Fruit fly (Drosophila melanogaster): Measurements from ENCODE around the gene Bdbt.
A peak's percentile ranks its signal among the peaks of the same experiment; 100 is the strongest.

Gene Bdbt

DNA sequence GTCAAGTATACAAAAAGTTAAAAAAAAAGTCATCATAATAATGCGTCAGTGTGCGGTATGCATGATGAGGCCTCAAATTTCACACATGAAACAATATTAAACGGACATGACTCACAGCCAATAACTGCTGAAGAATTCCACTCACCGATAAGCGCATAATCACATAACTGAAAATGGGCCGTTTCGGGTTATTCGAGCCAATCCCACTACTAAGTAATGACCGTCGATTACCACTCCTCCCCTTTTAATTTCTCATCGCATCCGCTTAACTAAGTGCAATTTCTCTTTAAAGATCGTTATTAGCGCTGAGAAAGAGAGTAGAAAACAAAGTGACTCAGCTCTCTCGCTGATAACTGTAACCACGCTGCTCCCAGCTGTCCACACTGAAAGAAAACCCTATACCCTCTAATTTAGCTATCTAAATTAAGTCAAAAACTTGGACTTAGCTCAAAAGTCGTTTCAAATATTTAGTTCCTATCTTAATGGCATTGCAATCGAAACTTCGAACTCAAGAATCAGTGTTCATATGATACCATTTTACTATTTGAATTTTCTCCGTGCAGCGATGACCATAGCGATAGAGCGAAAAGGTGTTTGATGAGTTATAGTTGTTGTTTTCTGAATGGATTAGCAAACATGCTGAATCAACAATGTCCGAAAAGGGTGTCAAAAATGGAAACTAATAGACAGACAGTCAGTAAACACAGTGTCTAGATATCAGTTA is 5.8 kb downstream of the Bdbt start (continued):
- TF ChIP-seq HmgZ (tag; optimal IDR thresholded peaks at IDR 0.05), result peak; percentile 91
- no peak for TF ChIP-seq BEAF-32 (GFP tag; optimal IDR thresholded peaks at IDR 0.05)
- TF ChIP-seq PHDP (tag; optimal IDR thresholded peaks at IDR 0.05), result peak; percentile 93
- TF ChIP-seq ac (GFP tag; optimal IDR thresholded peaks at IDR 0.05), result peak; percentile 75
- TF ChIP-seq stwl (tag; optimal IDR thresholded peaks at IDR 0.05), result peak; percentile 15
- TF ChIP-seq CTCF (GFP tag; optimal IDR thresholded peaks at IDR 0.05), result peak; percentile 28
- peak; percentile 91 for TF ChIP-seq CG32532 (GFP tag; IDR thresholded peaks at IDR 0.05)
- peak; percentile 78 for TF ChIP-seq vfl (GFP tag; optimal IDR thresholded peaks at IDR 0.05)
- peak; percentile 83 for TF ChIP-seq CG14014 (GFP tag; IDR thresholded peaks at IDR 0.05)
- TF ChIP-seq CG3726 (GFP tag; IDR thresholded peaks at IDR 0.05), result peak; percentile 74; the same call in 1 of the 3 replicates
- TF ChIP-seq CG13296 (GFP tag; optimal IDR thresholded peaks at IDR 0.05), result peak; percentile 79
- peak; percentile 84 for TF ChIP-seq CG4707 (GFP tag; optimal IDR thresholded peaks at IDR 0.05)
- TF ChIP-seq Oli (tag; optimal IDR thresholded peaks at IDR 0.05), result peak; percentile 90
- TF ChIP-seq vnd (GFP tag; IDR thresholded peaks at IDR 0.05; ENCODE audit: partially characterized antibody), result no peak
- peak; percentile 88 for TF ChIP-seq NK7.1 (GFP tag; optimal IDR thresholded peaks at IDR 0.05)
- TF ChIP-seq CG17328 (GFP tag; IDR thresholded peaks at IDR 0.05), result peak; percentile 89
- peak; percentile 67 for TF ChIP-seq klu (GFP tag; IDR thresholded peaks at IDR 0.05)
- TF ChIP-seq HLH54F (GFP tag; optimal IDR thresholded peaks at IDR 0.05), result peak; percentile 88
- peak; percentile 61 for TF ChIP-seq CG9215 (GFP tag; IDR thresholded peaks at IDR 0.05)
- peak; percentile 46; the same call in 1 of the 3 replicates for TF ChIP-seq CG6175 (GFP tag; IDR thresholded peaks at IDR 0.05)
- peak; percentile 87 for TF ChIP-seq CG16863 (GFP tag; optimal IDR thresholded peaks at IDR 0.05)
- peak; percentile 40 for TF ChIP-seq CG33557 (GFP tag; optimal IDR thresholded peaks at IDR 0.05)
- TF ChIP-seq sim (GFP tag; IDR thresholded peaks at IDR 0.05), result peak; percentile 65; the same call in 1 of the 2 replicates
- peak; percentile 59 for TF ChIP-seq Hmx (GFP tag; optimal IDR thresholded peaks at IDR 0.05)
- peak; percentile 55 for TF ChIP-seq D19B (GFP tag; optimal IDR thresholded peaks at IDR 0.05)
- peak; percentile 74 for TF ChIP-seq CG10462 (GFP tag; optimal IDR thresholded peaks at IDR 0.05)
- TF ChIP-seq Sry-β (GFP tag; optimal IDR thresholded peaks at IDR 0.05), result peak; percentile 50
- TF ChIP-seq gcm2 (GFP tag; optimal IDR thresholded peaks at IDR 0.05), result peak; percentile 75
- peak; percentile 25 for TF ChIP-seq Kr (GFP tag; optimal IDR thresholded peaks at IDR 0.05)
- TF ChIP-seq CG2116 (GFP tag; optimal IDR thresholded peaks at IDR 0.05), result peak; percentile 52
- peak; percentile 56; the same call in 1 of the 2 replicates for TF ChIP-seq ham (GFP tag; IDR thresholded peaks at IDR 0.05)
- TF ChIP-seq Dref (GFP tag; IDR thresholded peaks at IDR 0.05), result no peak
- TF ChIP-seq sens-2 (GFP tag; IDR thresholded peaks at IDR 0.05), result peak; percentile 73
- TF ChIP-seq CG12219 (GFP tag; optimal IDR thresholded peaks at IDR 0.05), result peak; percentile 90
- TF ChIP-seq corto (GFP tag; optimal IDR thresholded peaks at IDR 0.05), result no peak
- TF ChIP-seq Atf6 (GFP tag; IDR thresholded peaks at IDR 0.05), result peak; percentile 89
- TF ChIP-seq nerfin-1 (tag; optimal IDR thresholded peaks at IDR 0.05), result peak; percentile 80
- TF ChIP-seq CG1603 (tag; optimal IDR thresholded peaks at IDR 0.05), result peak; percentile 93
- TF ChIP-seq Doc2 (GFP tag; IDR thresholded peaks at IDR 0.05), result no peak
- peak; percentile 88 for TF ChIP-seq fd64A (GFP tag; optimal IDR thresholded peaks at IDR 0.05)
- TF ChIP-seq CG14667 (GFP tag; IDR thresholded peaks at IDR 0.05), result peak; percentile 73
- TF ChIP-seq Dip3 (GFP tag; optimal IDR thresholded peaks at IDR 0.05), result peak; percentile 87
- TF ChIP-seq lbe (GFP tag; optimal IDR thresholded peaks at IDR 0.05), result peak; percentile 52
- TF ChIP-seq CG1602 (GFP tag; optimal IDR thresholded peaks at IDR 0.05), result peak; percentile 75
- TF ChIP-seq sd (tag; optimal IDR thresholded peaks at IDR 0.05), result peak; percentile 81
- TF ChIP-seq Nf-YC (tag; optimal IDR thresholded peaks at IDR 0.05), result peak; percentile 86
- peak; percentile 82 for TF ChIP-seq ken (GFP tag; IDR thresholded peaks at IDR 0.05)
- TF ChIP-seq chn (GFP tag; optimal IDR thresholded peaks at IDR 0.05), result peak; percentile 80
- TF ChIP-seq CG12744 (GFP tag; optimal IDR thresholded peaks at IDR 0.05), result peak; percentile 92
- TF ChIP-seq danr (GFP tag; IDR thresholded peaks at IDR 0.05), result peak; percentile 64
